Worm (Caenorhabditis elegans) whole organism, young adult: Measurements from ENCODE around the gene C54E4.12.

Source experiments
- B0019.2 ChIP-seq: fragments of 200-800 bp; sonication (Bioruptor generic); conservative IDR thresholded peaks from 2 replicates; pipeline ENCODE4 v1.3.6; 2022; ENCODE audit warnings: missing genetic modification reagents, missing genetic modification characterization, missing compliant biosample characterization
- B0261.1 ChIP-seq: sonication (generic microtip); optimal IDR thresholded peaks from 2 replicates; lab custom pipeline; 2016; ENCODE audit warnings: mild to moderate bottlenecking, missing genetic modification characterization, moderate library complexity, missing compliant biosample characterization
- C17E4.6 ChIP-seq: fragments of 200-800 bp; sonication (Bioruptor generic); IDR thresholded peaks from 2 replicates; pipeline ENCODE4 v1.3.6; 2022; ENCODE audit warnings: missing genetic modification reagents, missing genetic modification characterization, missing compliant biosample characterization
- F33H1.4 ChIP-seq: fragments of 200-800 bp; sonication (Bioruptor generic); IDR thresholded peaks from 2 replicates; pipeline ENCODE4 v1.3.6; 2022; ENCODE audit warnings: missing genetic modification reagents, missing genetic modification characterization, missing compliant biosample characterization
- F49E8.2 ChIP-seq: sonication (generic microtip); optimal IDR thresholded peaks from 3 replicates; lab custom pipeline; 2017; ENCODE audit warnings: missing genetic modification characterization, mild to moderate bottlenecking, missing compliant biosample characterization, antibody characterized with exemption, moderate library complexity; ENCODE audit not compliant: insufficient read depth
- F57C9.4 ChIP-seq: sonication (generic microtip); optimal IDR thresholded peaks from 2 replicates; lab custom pipeline; 2017; ENCODE audit warnings: mild to moderate bottlenecking, missing genetic modification characterization, missing compliant biosample characterization
- T07F8.4 ChIP-seq: sonication (generic microtip); optimal IDR thresholded peaks from 2 replicates; lab custom pipeline; 2016; ENCODE audit warnings: mild to moderate bottlenecking, missing genetic modification characterization, moderate library complexity, missing compliant biosample characterization
- Y56A3A.18 ChIP-seq: fragments of 200-800 bp; sonication (Bioruptor generic); IDR thresholded peaks from 2 replicates; pipeline ENCODE4 v1.3.6; 2022; ENCODE audit warnings: missing genetic modification reagents, missing genetic modification characterization, missing compliant biosample characterization
- Y67H2A.10 ChIP-seq: fragments of 200-800 bp; sonication (Bioruptor generic); conservative IDR thresholded peaks from 2 replicates; pipeline ENCODE4 v1.3.6; 2022; ENCODE audit warnings: missing genetic modification reagents, missing genetic modification characterization, missing compliant biosample characterization
- Y79H2A.3 ChIP-seq: fragments of 200-800 bp; sonication (Bioruptor generic); conservative IDR thresholded peaks from 2 replicates; pipeline ENCODE4 v1.3.6; 2022; ENCODE audit warnings: missing genetic modification reagents, missing genetic modification characterization, missing compliant biosample characterization
- ZK185.1 ChIP-seq: sonication (generic microtip); optimal IDR thresholded peaks from 2 replicates; lab custom pipeline; 2016; ENCODE audit warnings: mild to moderate bottlenecking, missing genetic modification characterization, missing compliant biosample characterization; ENCODE audit not compliant: poor library complexity, severe bottlenecking
- akir-1 ChIP-seq: fragments of 200-800 bp; sonication (Bioruptor generic); optimal IDR thresholded peaks from 2 replicates; lab custom pipeline; 2018; ENCODE audit warnings: mild to moderate bottlenecking, missing genetic modification characterization, moderate library complexity, missing compliant biosample characterization
- bed-2 ChIP-seq: fragments of 200-800 bp; sonication (Bioruptor generic); IDR thresholded peaks from 2 replicates; pipeline ENCODE4 v1.3.6; 2022; ENCODE audit warnings: missing genetic modification reagents, missing genetic modification characterization, missing compliant biosample characterization
- cebp-1 ChIP-seq, 2 experiments: fragments of 200-800 bp in 1 of 2; sonication (Bioruptor generic) in 1 of 2; sonication (generic microtip) in 1 of 2; IDR thresholded peaks in 1 of 2; optimal IDR thresholded peaks in 1 of 2; 2 replicates each; pipeline versions ENCODE4 v1.3.6 to Lab custom; 2017 to 2022; ENCODE audit warnings: missing compliant biosample characterization in 2 of 2, missing genetic modification characterization in 2 of 2, mild to moderate bottlenecking in 1 of 2, missing genetic modification reagents in 1 of 2, moderate library complexity in 1 of 2
- efl-1 ChIP-seq: fragments of 150-350 bp; optimal IDR thresholded peaks from 2 replicates; lab custom pipeline; 2014; ENCODE audit warnings: missing biosample characterization, missing genetic modification reagents, missing genetic modification characterization
- egl-18 ChIP-seq: fragments of 200-800 bp; sonication (Bioruptor generic); IDR thresholded peaks from 2 replicates; pipeline ENCODE4 v1.3.6; 2022; ENCODE audit warnings: missing genetic modification reagents, missing genetic modification characterization, missing compliant biosample characterization
- ekl-4 ChIP-seq: fragments of 200-800 bp; sonication (Bioruptor generic); IDR thresholded peaks from 2 replicates; pipeline ENCODE4 v1.3.6; 2022; ENCODE audit warnings: missing genetic modification reagents, missing genetic modification characterization, missing compliant biosample characterization
- hsf-1 ChIP-seq: fragments of 200-800 bp; sonication (Bioruptor generic); IDR thresholded peaks from 2 replicates; pipeline ENCODE4 v1.3.6; 2022; ENCODE audit warnings: missing genetic modification reagents, missing genetic modification characterization, missing compliant biosample characterization
- let-607 ChIP-seq, 2 experiments: fragments of 200-800 bp in 1 of 2; sonication (Bioruptor generic) in 1 of 2; sonication (generic microtip) in 1 of 2; optimal IDR thresholded peaks; 2 replicates each; lab custom pipeline; 2016 to 2018; ENCODE audit warnings: mild to moderate bottlenecking in 2 of 2, missing compliant biosample characterization in 2 of 2, missing genetic modification characterization in 2 of 2, moderate library complexity in 2 of 2, missing genotype in 1 of 2
- lin-35 ChIP-seq, 3 experiments: fragments of 150-350 bp in 2 of 3; sonication (generic microtip) in 1 of 3; optimal IDR thresholded peaks; 2 replicates each; lab custom pipeline; 2014 to 2018; ENCODE audit warnings: missing biosample characterization in 3 of 3, missing genetic modification characterization in 3 of 3, missing genetic modification reagents in 3 of 3
- lin-40 ChIP-seq: sonication (generic microtip); optimal IDR thresholded peaks from 2 replicates; lab custom pipeline; 2016; ENCODE audit warnings: missing genetic modification characterization, mild to moderate bottlenecking, missing compliant biosample characterization, missing genotype, missing genetic modification reagents
- lin-54 ChIP-seq: fragments of 200-800 bp; sonication (Bioruptor generic); optimal IDR thresholded peaks from 2 replicates; lab custom pipeline; 2018; ENCODE audit warnings: mild to moderate bottlenecking, missing genetic modification characterization, missing compliant biosample characterization
- lsy-27 ChIP-seq: sonication (generic microtip); optimal IDR thresholded peaks from 2 replicates; lab custom pipeline; 2017; ENCODE audit warnings: missing genetic modification characterization, mild to moderate bottlenecking, missing compliant biosample characterization, antibody characterized with exemption, missing genotype, borderline replicate concordance; ENCODE audit not compliant: insufficient read depth
- madf-10 ChIP-seq: sonication (generic microtip); optimal IDR thresholded peaks from 2 replicates; lab custom pipeline; 2016; ENCODE audit warnings: mild to moderate bottlenecking, missing genetic modification characterization, missing compliant biosample characterization
- madf-3 ChIP-seq: fragments of 200-800 bp; sonication (Bioruptor generic); IDR thresholded peaks from 2 replicates; pipeline ENCODE4 v1.3.6; 2022; ENCODE audit warnings: missing genetic modification reagents, missing genetic modification characterization, missing compliant biosample characterization
- nhr-120 ChIP-seq: fragments of 200-800 bp; sonication (Bioruptor generic); IDR thresholded peaks from 2 replicates; pipeline ENCODE4 v1.3.6; 2022; ENCODE audit warnings: missing genetic modification characterization, missing compliant biosample characterization
- repo-1 ChIP-seq: sonication (generic microtip); optimal IDR thresholded peaks from 2 replicates; lab custom pipeline; 2017; ENCODE audit warnings: mild to moderate bottlenecking, missing genetic modification characterization, missing compliant biosample characterization
- snpc-1.1 ChIP-seq: sonication (generic microtip); optimal IDR thresholded peaks from 2 replicates; lab custom pipeline; 2017; ENCODE audit warnings: missing genetic modification characterization, mild to moderate bottlenecking, missing compliant biosample characterization, antibody characterized with exemption, moderate library complexity, missing genotype, missing genetic modification reagents; ENCODE audit not compliant: insufficient read depth
- snpc-3.4 ChIP-seq: sonication (generic microtip); optimal IDR thresholded peaks from 2 replicates; lab custom pipeline; 2017; ENCODE audit warnings: missing genetic modification characterization, mild to moderate bottlenecking, missing compliant biosample characterization, antibody characterized with exemption, moderate library complexity, missing genotype, missing genetic modification reagents
- tlf-1 ChIP-seq: fragments of 200-800 bp; sonication (Bioruptor generic); optimal IDR thresholded peaks from 2 replicates; lab custom pipeline; 2018; ENCODE audit warnings: mild to moderate bottlenecking, missing genetic modification characterization, missing compliant biosample characterization
- xnd-1 ChIP-seq: sonication (generic microtip); optimal IDR thresholded peaks from 2 replicates; lab custom pipeline; 2016; ENCODE audit warnings: missing genotype, missing genetic modification reagents, missing genetic modification characterization, missing compliant biosample characterization
- ztf-18 ChIP-seq: sonication (generic microtip); optimal IDR thresholded peaks from 2 replicates; lab custom pipeline; 2016; ENCODE audit warnings: missing genotype, mild to moderate bottlenecking, missing genetic modification characterization, missing compliant biosample characterization

Gene C54E4.12

DNA sequence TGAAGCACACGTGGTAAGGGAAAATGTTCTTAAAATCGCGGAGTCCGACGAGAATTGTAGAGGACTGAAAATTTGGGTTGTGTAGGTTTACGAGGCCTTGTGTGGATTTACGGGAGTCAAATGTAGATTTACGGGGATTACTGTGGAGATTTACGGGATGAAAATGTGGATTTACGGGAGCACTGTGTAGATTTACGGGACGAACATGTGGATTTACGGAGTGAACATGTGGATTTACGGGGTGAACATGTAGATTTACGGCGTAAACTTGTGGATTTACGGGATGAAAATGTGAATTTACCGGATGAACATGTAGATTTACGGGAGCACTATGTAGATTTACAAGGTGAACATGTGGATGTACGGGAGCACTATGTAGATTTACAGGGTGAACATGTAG is 15.8 kb upstream of the C54E4.12 start:
- TF ChIP-seq snpc-1.1 (tag; lab: Kevin White, UChicago) = no peak
- TF ChIP-seq F33H1.4 (GFP tag; lab: Robert Waterston, UW) = no peak
- no peak for TF ChIP-seq xnd-1 (tag; lab: Kevin White, UChicago)
- TF ChIP-seq ZK185.1 (tag; lab: Kevin White, UChicago) = no peak
- TF ChIP-seq lsy-27 (tag; lab: Kevin White, UChicago) = no peak
- TF ChIP-seq B0019.2 (GFP tag; lab: Robert Waterston, UW) = no peak
- TF ChIP-seq egl-18 = no peak
- no peak for TF ChIP-seq madf-10 (tag; lab: Kevin White, UChicago)
- TF ChIP-seq Y79H2A.3 (GFP tag; lab: Robert Waterston, UW) = no peak
- TF ChIP-seq T07F8.4 (tag; lab: Kevin White, UChicago) = no peak
- no peak for TF ChIP-seq F57C9.4 (tag; lab: Kevin White, UChicago)
- no peak for TF ChIP-seq Y56A3A.18 (GFP tag; lab: Robert Waterston, UW)
- no peak for TF ChIP-seq lin-54 (GFP tag; lab: Kevin White, UChicago)

DNA sequence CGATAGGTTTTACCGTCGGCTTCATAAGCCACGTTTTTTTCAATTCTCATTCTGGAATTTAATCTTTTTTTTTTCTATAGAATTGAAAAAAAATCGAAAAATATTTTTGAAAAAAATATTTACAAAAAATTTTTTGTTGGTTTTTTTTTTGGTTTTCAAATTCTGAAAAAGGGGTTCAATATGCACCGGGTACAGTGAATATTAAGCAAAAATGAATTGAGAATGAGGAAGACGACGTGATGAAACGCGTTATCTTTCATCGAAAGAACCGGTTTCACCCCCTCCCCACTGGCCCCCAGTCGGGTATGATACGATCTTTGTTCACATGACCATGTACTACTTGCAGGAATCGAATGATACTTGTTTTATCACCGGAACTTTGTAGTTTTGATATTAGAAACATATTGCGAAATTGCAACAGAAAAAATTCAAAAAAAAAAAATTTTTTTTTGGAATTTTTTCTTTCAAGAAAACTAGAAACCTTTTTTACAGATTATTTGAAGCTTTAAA is 8.9 kb upstream of the C54E4.12 start, which contains the start of gene C54E4.5:
C54E4.5 (minus strand) TSS at position 51 of the 510 bp plus-strand sequence.
- TF ChIP-seq bed-2 (GFP tag; lab: Robert Waterston, UW) (no peak), cebp-1 (GFP tag; IDR thresholded peaks at IDR 0.05; lab: Robert Waterston, UW) (peak; percentile 49; the same call in 1 of the 2 replicates), cebp-1 (tag; optimal IDR thresholded peaks at IDR 0.05; lab: Kevin White, UChicago) (peak; percentile 84)

DNA sequence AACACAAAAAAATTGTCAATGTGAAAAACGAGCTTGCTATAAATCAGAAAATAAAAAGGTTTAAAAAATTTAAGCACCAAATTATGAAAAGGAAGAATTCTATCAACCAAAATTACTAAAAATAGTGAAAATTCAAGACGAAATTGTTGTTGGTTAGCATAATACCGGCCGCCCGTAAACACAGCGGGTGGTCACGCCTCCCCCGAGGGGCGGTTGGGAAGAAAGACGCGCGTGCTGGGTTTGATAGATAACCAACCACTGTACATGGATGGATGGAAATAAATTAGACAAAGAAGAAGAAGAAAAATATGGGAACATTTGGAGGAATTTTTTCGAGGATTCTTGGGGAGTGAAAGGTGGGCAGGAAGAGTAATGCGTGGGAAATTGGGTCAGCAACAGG is 1.9 kb upstream of the C54E4.12 start:
- TF ChIP-seq hsf-1 = no peak
- TF ChIP-seq ekl-4 = no peak
- TF ChIP-seq tlf-1 (GFP tag; lab: Kevin White, UChicago) = no peak
- TF ChIP-seq ZK185.1 (tag; lab: Kevin White, UChicago) = no peak
- no peak for TF ChIP-seq lin-40 (tag; lab: Kevin White, UChicago)
- no peak for TF ChIP-seq nhr-120 (GFP tag; lab: Robert Waterston, UW)

ce11 chrIV:2137478-2137877 is 3.0 kb downstream of the C54E4.12 start:
- TF ChIP-seq efl-1 (GFP tag; lab: Kevin White, UChicago) (no peak), F57C9.4 (tag; lab: Kevin White, UChicago) (no peak), F49E8.2 (no peak), lin-35 (GFP tag; optimal IDR thresholded peaks at IDR 0.05; lab: Kevin White, UChicago) (no peak), akir-1 (GFP tag; lab: Kevin White, UChicago) (no peak), ztf-18 (tag; lab: Kevin White, UChicago) (no peak), let-607 (tag; optimal IDR thresholded peaks at IDR 0.05; lab: Kevin White, UChicago) (no peak), B0261.1 (no peak)

ce11 chrIV:2136607-2137006 is 3.8 kb downstream of the C54E4.12 start, which contains the start of gene test-1:
test-1 (plus strand) TSS chrIV:2136951.
- TF ChIP-seq F33H1.4 (GFP tag; lab: Robert Waterston, UW) = no peak
- TF ChIP-seq madf-10 (tag; lab: Kevin White, UChicago) = no peak
- no peak for TF ChIP-seq repo-1
- TF ChIP-seq Y67H2A.10 = no peak
- TF ChIP-seq snpc-3.4 (tag; lab: Kevin White, UChicago) = no peak
- no peak for TF ChIP-seq madf-3 (GFP tag; lab: Robert Waterston, UW)
- no peak for TF ChIP-seq C17E4.6
